Worm (Caenorhabditis elegans): ENCODE results near the gene F13E9.5.

F13E9.5 gene

ce11 chrIV:10874527-10874926 lies 9.6 kb downstream of the F13E9.5 start, which contains the start of gene F13E9.12:
Gene F13E9.12, minus strand, starts transcription at chrIV:10874627.
- TF ChIP-seq pag-3 (tag; optimal IDR thresholded peaks at IDR 0.05; ENCODE audit: borderline replicate concordance) (no peak), syd-9 (tag; optimal IDR thresholded peaks at IDR 0.05) (no peak), fax-1 (tag; optimal IDR thresholded peaks at IDR 0.05) (no peak)

- TF ChIP-seq sox-2 (GFP tag; IDR thresholded peaks at IDR 0.05) (no peak), unc-42 (tag; optimal IDR thresholded peaks at IDR 0.05) (peak; percentile 70), eyg-1 (tag; optimal IDR thresholded peaks at IDR 0.05) (no peak), hlh-15 (tag; optimal IDR thresholded peaks at IDR 0.05) (no peak)
Measured at ce11 chrIV:10870158-10870557, 14.0 kb downstream of the F13E9.5 start.

ce11 chrIV:10869642-10870041 lies 14.5 kb downstream of the F13E9.5 start:
- TF ChIP-seq T23F11.4 (GFP tag; optimal IDR thresholded peaks at IDR 0.05) (no peak), ceh-18 (tag; optimal IDR thresholded peaks at IDR 0.05) (no peak), ceh-9 (tag; optimal IDR thresholded peaks at IDR 0.05) (no peak), rnt-1 (tag; optimal IDR thresholded peaks at IDR 0.05) (no peak), K09A11.1 (tag; optimal IDR thresholded peaks at IDR 0.05; ENCODE audit: insufficient read depth) (no peak), lin-11 (tag; optimal IDR thresholded peaks at IDR 0.05) (no peak), ceh-22 (tag; optimal IDR thresholded peaks at IDR 0.05) (no peak), F13H6.1 (tag; optimal IDR thresholded peaks at IDR 0.05) (no peak), pha-2 (tag; optimal IDR thresholded peaks at IDR 0.05) (peak; percentile 5), ceh-34 (tag; optimal IDR thresholded peaks at IDR 0.05) (peak; percentile 79), sox-4 (tag; optimal IDR thresholded peaks at IDR 0.05) (no peak), sdc-2 (tag; optimal IDR thresholded peaks at IDR 0.05) (no peak), pax-1 (tag; optimal IDR thresholded peaks at IDR 0.05) (no peak)

- TF ChIP-seq ceh-19 (GFP tag; optimal IDR thresholded peaks at IDR 0.05) (no peak), ceh-31 (tag; optimal IDR thresholded peaks at IDR 0.05) (peak; percentile 55), pag-3 (tag; optimal IDR thresholded peaks at IDR 0.05; ENCODE audit: borderline replicate concordance) (peak; percentile 38), ceh-14 (tag; optimal IDR thresholded peaks at IDR 0.05) (peak; percentile 23), T23F11.4 (GFP tag; optimal IDR thresholded peaks at IDR 0.05) (no peak), hlh-6 (tag; optimal IDR thresholded peaks at IDR 0.05) (peak; percentile 65), fax-1 (tag; optimal IDR thresholded peaks at IDR 0.05) (peak; percentile 40), ceh-24 (tag; optimal IDR thresholded peaks at IDR 0.05) (no peak), unc-42 (tag; optimal IDR thresholded peaks at IDR 0.05) (peak; percentile 61), ceh-30 (tag; optimal IDR thresholded peaks at IDR 0.05) (no peak)
Measured at ce11 chrIV:10868629-10869251, 15.4 kb downstream of the F13E9.5 start, which contains the start of gene F13E9.11. Gene F13E9.11, minus strand, starts transcription at chrIV:10869135.

- TF ChIP-seq ceh-31 (tag; optimal IDR thresholded peaks at IDR 0.05), result peak; percentile 62
- peak; percentile 10; the same call in 1 of the 2 replicates for TF ChIP-seq ceh-45 (GFP tag; IDR thresholded peaks at IDR 0.05)
- no peak for TF ChIP-seq che-1 (tag; optimal IDR thresholded peaks at IDR 0.05)
- TF ChIP-seq syd-9 (tag; optimal IDR thresholded peaks at IDR 0.05), result no peak
- peak; percentile 37 for TF ChIP-seq ref-2 (tag; optimal IDR thresholded peaks at IDR 0.05)
- no peak for TF ChIP-seq npax-4 (tag; optimal IDR thresholded peaks at IDR 0.05)
- no peak for TF ChIP-seq pag-3 (tag; optimal IDR thresholded peaks at IDR 0.05; ENCODE audit: borderline replicate concordance)
- no peak for TF ChIP-seq unc-86 (tag; optimal IDR thresholded peaks at IDR 0.05)
- TF ChIP-seq sox-2 (GFP tag; IDR thresholded peaks at IDR 0.05), result peak; percentile 52
- no peak for TF ChIP-seq ceh-6 (GFP tag; optimal IDR thresholded peaks at IDR 0.05)
- TF ChIP-seq K09A11.1 (tag; optimal IDR thresholded peaks at IDR 0.05; ENCODE audit: insufficient read depth), result no peak
Measured at ce11 chrIV:10867370-10868146, 16.6 kb downstream of the F13E9.5 start.

Measured in whole organism, late embryonic.